Worm (Caenorhabditis elegans): ENCODE measurements around the gene erfa-3.

Gene erfa-3

ce11 chrV:11069277-11069676 lies 43.6 kb downstream of the erfa-3 start, which contains the start of gene T04C12.8 (continued):
- TF ChIP-seq C04F5.9 (tag; optimal IDR thresholded peaks at IDR 0.05) (no peak), mdl-1 (tag; optimal IDR thresholded peaks at IDR 0.05) (no peak), ceh-63 (GFP tag; optimal IDR thresholded peaks at IDR 0.05) (no peak), mep-1 (tag; optimal IDR thresholded peaks at IDR 0.05) (no peak), elt-2 (tag; optimal IDR thresholded peaks at IDR 0.05) (peak; percentile 98), unc-98 (GFP tag; IDR thresholded peaks at IDR 0.05) (no peak), skn-1 (tag; optimal IDR thresholded peaks at IDR 0.05) (no peak), grh-1 (GFP tag; IDR thresholded peaks at IDR 0.05) (no peak), hlh-4 (tag; optimal IDR thresholded peaks at IDR 0.05) (no peak), nhr-237 (tag; optimal IDR thresholded peaks at IDR 0.05) (no peak), lin-35 (GFP tag; optimal IDR thresholded peaks at IDR 0.05) (peak in 1 of 2 experiments; percentile 41), irx-1 (tag; optimal IDR thresholded peaks at IDR 0.05) (no peak), vab-15 (tag; optimal IDR thresholded peaks at IDR 0.05) (no peak), ces-1 (GFP tag; optimal IDR thresholded peaks at IDR 0.05) (no peak), unc-30 (tag; optimal IDR thresholded peaks at IDR 0.05) (no peak), isw-1 (GFP tag; IDR thresholded peaks at IDR 0.05) (no peak), nhr-84 (tag; optimal IDR thresholded peaks at IDR 0.05) (no peak), tlp-1 (tag; optimal IDR thresholded peaks at IDR 0.05) (peak; percentile 48), egl-13 (tag; optimal IDR thresholded peaks at IDR 0.05) (peak; percentile 23), sox-4 (tag; optimal IDR thresholded peaks at IDR 0.05) (no peak), fos-1 (tag; optimal IDR thresholded peaks at IDR 0.05) (no peak), fkh-8 (tag; optimal IDR thresholded peaks at IDR 0.05) (no peak), sup-37 (GFP tag; optimal IDR thresholded peaks at IDR 0.05) (no peak), sptf-1 (tag; optimal IDR thresholded peaks at IDR 0.05) (no peak), lin-15B (tag; optimal IDR thresholded peaks at IDR 0.05) (no peak), hlh-17 (GFP tag; optimal IDR thresholded peaks at IDR 0.05; ENCODE audit: borderline replicate concordance) (no peak), ceh-8 (GFP tag; optimal IDR thresholded peaks at IDR 0.05) (no peak), nhr-11 (tag; optimal IDR thresholded peaks at IDR 0.05) (no peak), alr-1 (tag; optimal IDR thresholded peaks at IDR 0.05; ENCODE audit: borderline replicate concordance) (no peak), ama-1 (optimal IDR thresholded peaks at IDR 0.05) (no peak), ceh-82 (tag; optimal IDR thresholded peaks at IDR 0.05) (no peak), zag-1 (tag; optimal IDR thresholded peaks at IDR 0.05) (no peak), nhr-77 (tag; optimal IDR thresholded peaks at IDR 0.05) (no peak), aha-1 (tag; optimal IDR thresholded peaks at IDR 0.05) (no peak), pqm-1 (tag; optimal IDR thresholded peaks at IDR 0.05) (peak; percentile 24), egl-27 (tag; optimal IDR thresholded peaks at IDR 0.05) (no peak), blmp-1 (tag; optimal IDR thresholded peaks at IDR 0.05) (peak; percentile 3), pax-3 (tag; optimal IDR thresholded peaks at IDR 0.05) (no peak), mab-9 (GFP tag; IDR thresholded peaks at IDR 0.05) (no peak), swsn-7 (tag; optimal IDR thresholded peaks at IDR 0.05) (no peak), rnt-1 (tag; optimal IDR thresholded peaks at IDR 0.05) (no peak), unc-62 (GFP tag; optimal IDR thresholded peaks at IDR 0.05) (no peak), aly-2 (tag; optimal IDR thresholded peaks at IDR 0.05) (no peak), hpl-2 (GFP tag; optimal IDR thresholded peaks at IDR 0.05) (no peak), lsy-2 (tag; optimal IDR thresholded peaks at IDR 0.05) (no peak), nhr-90 (tag; optimal IDR thresholded peaks at IDR 0.05; ENCODE audit: poor library complexity) (peak; percentile 35), nhr-12 (tag; optimal IDR thresholded peaks at IDR 0.05) (no peak), lin-14 (GFP tag; optimal IDR thresholded peaks at IDR 0.05) (peak; percentile 49), lir-3 (tag; optimal IDR thresholded peaks at IDR 0.05; ENCODE audit: poor library complexity) (no peak), C34B4.2 (tag; optimal IDR thresholded peaks at IDR 0.05) (no peak), dsc-1 (tag; optimal IDR thresholded peaks at IDR 0.05) (peak; percentile 78), mef-2 (tag; optimal IDR thresholded peaks at IDR 0.05) (no peak), nhr-85 (tag) (peak; percentile 28), elt-3 (tag; optimal IDR thresholded peaks at IDR 0.05) (peak in 1 of 6 experiments; percentile 4)
